Fruit fly (Drosophila melanogaster): ENCODE measurements around the gene CG7840.
A peak's percentile ranks its signal among the peaks of the same experiment; 100 is the strongest.

Gene CG7840

dm6 chr2L:8311091-8311490, 5.7 kb downstream of the CG7840 start, which contains the start of the genes CG7810 and CG7806 (continued):
- TF ChIP-seq ken (GFP tag; IDR thresholded peaks at IDR 0.05) (peak; percentile 91), Side (GFP tag; optimal IDR thresholded peaks at IDR 0.05) (peak; percentile 87), yki (optimal IDR thresholded peaks at IDR 0.05) (no peak), Dip2 (GFP tag; IDR thresholded peaks at IDR 0.05) (no peak), CG31224 (GFP tag; IDR thresholded peaks at IDR 0.05) (peak; percentile 80), Nf-YA (GFP tag; IDR thresholded peaks at IDR 0.05) (peak; percentile 69; the same call in 1 of the 2 replicates), aop (GFP tag; IDR thresholded peaks at IDR 0.05) (0 out of 2 replicates have a peak, but pooled peaks have one; percentile 29), CG13624 (GFP tag; optimal IDR thresholded peaks at IDR 0.05) (peak; percentile 89), pzg (GFP tag; optimal IDR thresholded peaks at IDR 0.05) (peak; percentile 45), oc (tag; optimal IDR thresholded peaks at IDR 0.05) (no peak), trh (GFP tag; optimal IDR thresholded peaks at IDR 0.05) (peak; percentile 83), CG3281 (GFP tag; optimal IDR thresholded peaks at IDR 0.05) (peak; percentile 86), CG1832 (GFP tag; optimal IDR thresholded peaks at IDR 0.05) (no peak), chinmo (GFP tag; IDR thresholded peaks at IDR 0.05; ENCODE audit: partially characterized antibody) (0 out of 4 replicates have a peak, but pooled peaks have one; percentile 12), grn (GFP tag; optimal IDR thresholded peaks at IDR 0.05) (no peak), NfI (GFP tag; optimal IDR thresholded peaks at IDR 0.05) (peak; percentile 88), sc (optimal IDR thresholded peaks at IDR 0.05) (no peak), sc (GFP tag; optimal IDR thresholded peaks at IDR 0.05) (peak; percentile 69), CG31388 (GFP tag; optimal IDR thresholded peaks at IDR 0.05) (peak; percentile 56), salm (tag; optimal IDR thresholded peaks at IDR 0.05) (peak; percentile 89), run (tag; optimal IDR thresholded peaks at IDR 0.05) (no peak), crc (GFP tag; optimal IDR thresholded peaks at IDR 0.05) (peak; percentile 82), Bdp1 (GFP tag; optimal IDR thresholded peaks at IDR 0.05) (peak; percentile 72), dmrt99B (tag; optimal IDR thresholded peaks at IDR 0.05) (no peak), CG12071 (GFP tag; optimal IDR thresholded peaks at IDR 0.05) (no peak), CG11085 (GFP tag; IDR thresholded peaks at IDR 0.05) (peak; percentile 69), wek (GFP tag; optimal IDR thresholded peaks at IDR 0.05) (peak; percentile 60), hkb (optimal IDR thresholded peaks at IDR 0.05) (no peak), hkb (GFP tag; IDR thresholded peaks at IDR 0.05) (peak; percentile 95), CG11504 (tag; optimal IDR thresholded peaks at IDR 0.05) (no peak), Mes4 (GFP tag; optimal IDR thresholded peaks at IDR 0.05) (peak; percentile 90), kay (GFP tag; optimal IDR thresholded peaks at IDR 0.05) (peak; percentile 81), ato (GFP tag; IDR thresholded peaks at IDR 0.05; ENCODE audit: partially characterized antibody) (no peak), CG12659 (GFP tag; optimal IDR thresholded peaks at IDR 0.05) (peak; percentile 95), CG11398 (GFP tag; optimal IDR thresholded peaks at IDR 0.05) (peak; percentile 86), cwo (GFP tag; optimal IDR thresholded peaks at IDR 0.05) (peak; percentile 74), crol (GFP tag; IDR thresholded peaks at IDR 0.05) (peak; percentile 58; the same call in 1 of the 2 replicates), tx (GFP tag; optimal IDR thresholded peaks at IDR 0.05) (peak; percentile 86), bowl (GFP tag; IDR thresholded peaks at IDR 0.05) (peak; percentile 90), CG4424 (GFP tag; optimal IDR thresholded peaks at IDR 0.05) (peak; percentile 78), CG7271 (tag; optimal IDR thresholded peaks at IDR 0.05) (peak; percentile 69), cas (GFP tag; IDR thresholded peaks at IDR 0.05) (peak; percentile 69; the same call in 1 of the 2 replicates), ase (GFP tag; IDR thresholded peaks at IDR 0.05) (peak; percentile 80), Six4 (GFP tag; optimal IDR thresholded peaks at IDR 0.05) (peak; percentile 82), CG10366 (GFP tag; IDR thresholded peaks at IDR 0.05) (peak; percentile 93), btn (GFP tag; optimal IDR thresholded peaks at IDR 0.05) (peak; percentile 64), CG18764 (GFP tag; optimal IDR thresholded peaks at IDR 0.05) (peak; percentile 88), CG30020 (tag; optimal IDR thresholded peaks at IDR 0.05) (peak; percentile 74), CG11723 (GFP tag; optimal IDR thresholded peaks at IDR 0.05) (no peak), zf30C (GFP tag; optimal IDR thresholded peaks at IDR 0.05) (peak; percentile 7), CG7987 (GFP tag; optimal IDR thresholded peaks at IDR 0.05) (peak; percentile 40), lab (GFP tag; optimal IDR thresholded peaks at IDR 0.05) (no peak)

Data from whole organism, embryonic.